Fruit fly (Drosophila melanogaster): ENCODE results near the gene Hsp68.

Gene Hsp68

DNA sequence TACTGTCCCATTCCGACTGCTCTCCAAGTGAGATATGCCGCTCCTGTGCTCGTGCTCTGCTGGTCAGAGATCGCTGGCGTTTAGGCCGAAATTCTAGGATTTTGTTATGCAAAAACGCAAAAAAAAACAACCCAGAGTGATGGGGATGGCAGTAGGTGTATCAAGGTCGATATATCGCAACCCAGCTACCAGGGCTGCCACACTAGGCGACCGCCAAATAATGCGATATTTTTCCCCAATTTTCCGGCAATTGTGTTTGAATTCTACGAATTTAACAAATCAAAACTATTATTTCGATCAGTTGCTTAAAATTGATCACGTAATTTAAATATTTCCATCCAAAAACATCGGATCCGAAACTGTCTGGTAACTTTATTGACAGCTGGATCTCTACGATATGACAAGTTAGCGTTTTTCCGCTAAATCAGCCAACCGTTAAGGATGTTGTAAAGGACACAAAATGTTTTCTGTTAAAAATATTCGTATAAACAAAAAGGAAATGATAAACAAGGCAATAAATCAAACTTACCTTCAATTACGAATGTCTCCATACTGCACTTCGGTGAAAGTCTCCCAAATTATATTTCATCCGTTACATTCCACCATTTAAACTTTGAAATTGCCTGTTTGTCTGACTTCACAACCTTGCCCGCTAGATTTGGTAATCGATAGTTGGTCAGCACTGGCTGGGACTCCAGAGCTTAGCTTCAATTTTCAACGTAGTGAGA lies 19.4 kb downstream of the Hsp68 start, which contains the start of gene spas (continued):
- TF ChIP-seq CG3847 (GFP tag; IDR thresholded peaks at IDR 0.05): peak; percentile 82
- peak; percentile 65 for TF ChIP-seq Xbp1 (GFP tag; optimal IDR thresholded peaks at IDR 0.05)
- TF ChIP-seq CG1792 (GFP tag; optimal IDR thresholded peaks at IDR 0.05): peak; percentile 22
- no peak for TF ChIP-seq tio (GFP tag; optimal IDR thresholded peaks at IDR 0.05)
- TF ChIP-seq Drgx (GFP tag; IDR thresholded peaks at IDR 0.05): 0 out of 2 replicates have a peak, but pooled peaks have one; percentile 18
- no peak for TF ChIP-seq en (GFP tag; optimal IDR thresholded peaks at IDR 0.05)
- no peak for TF ChIP-seq salm (tag; optimal IDR thresholded peaks at IDR 0.05)
- no peak for TF ChIP-seq disco-r (GFP tag; optimal IDR thresholded peaks at IDR 0.05)
- TF ChIP-seq CG11560 (tag; IDR thresholded peaks at IDR 0.05): 0 out of 3 replicates have a peak, but pooled peaks have one; percentile 30
- TF ChIP-seq lola (GFP tag; optimal IDR thresholded peaks at IDR 0.05): peak in 1 of 3 experiments; percentile 70
- TF ChIP-seq Asciz (GFP tag; optimal IDR thresholded peaks at IDR 0.05): no peak
- peak; percentile 24 for TF ChIP-seq Max (GFP tag; optimal IDR thresholded peaks at IDR 0.05)
- TF ChIP-seq HmgD (GFP tag; optimal IDR thresholded peaks at IDR 0.05): peak; percentile 50
- peak; percentile 3 for TF ChIP-seq mirr (GFP tag; optimal IDR thresholded peaks at IDR 0.05)
- 0 out of 4 replicates have a peak, but pooled peaks have one; percentile 68 for TF ChIP-seq chinmo (GFP tag; IDR thresholded peaks at IDR 0.05; ENCODE audit: partially characterized antibody)
- TF ChIP-seq chn (GFP tag; optimal IDR thresholded peaks at IDR 0.05): peak; percentile 80
- TF ChIP-seq toy (GFP tag; IDR thresholded peaks at IDR 0.05): peak; percentile 36; the same call in 1 of the 2 replicates
- TF ChIP-seq CG3726 (GFP tag; IDR thresholded peaks at IDR 0.05): peak; percentile 33; the same call in 2 of the 3 replicates
- peak; percentile 7 for TF ChIP-seq D19B (GFP tag; optimal IDR thresholded peaks at IDR 0.05)
- TF ChIP-seq Dref (GFP tag; IDR thresholded peaks at IDR 0.05): peak; percentile 60
- TF ChIP-seq dpn (GFP tag; optimal IDR thresholded peaks at IDR 0.05): peak; percentile 69 to 79
- TF ChIP-seq pum (GFP tag; optimal IDR thresholded peaks at IDR 0.05): peak; percentile 80
- peak; percentile 96 for TF ChIP-seq Dll (GFP tag; IDR thresholded peaks at IDR 0.05; ENCODE audit: partially characterized antibody)
- peak; percentile 90 for TF ChIP-seq CG13287 (GFP tag; IDR thresholded peaks at IDR 0.05; ENCODE audit: partially characterized antibody)
- TF ChIP-seq ken (GFP tag; IDR thresholded peaks at IDR 0.05): peak; percentile 79
- TF ChIP-seq B-H2 (GFP tag; optimal IDR thresholded peaks at IDR 0.05): peak; percentile 29
- peak; percentile 65 for TF ChIP-seq bcd (GFP tag; optimal IDR thresholded peaks at IDR 0.05)
- peak; percentile 22 for TF ChIP-seq Fer2 (tag; optimal IDR thresholded peaks at IDR 0.05)
- peak; percentile 61 for TF ChIP-seq CG30431 (GFP tag; optimal IDR thresholded peaks at IDR 0.05)
- TF ChIP-seq Nf-YA (GFP tag; IDR thresholded peaks at IDR 0.05): no peak
- no peak for TF ChIP-seq CG1832 (GFP tag; optimal IDR thresholded peaks at IDR 0.05)

DNA sequence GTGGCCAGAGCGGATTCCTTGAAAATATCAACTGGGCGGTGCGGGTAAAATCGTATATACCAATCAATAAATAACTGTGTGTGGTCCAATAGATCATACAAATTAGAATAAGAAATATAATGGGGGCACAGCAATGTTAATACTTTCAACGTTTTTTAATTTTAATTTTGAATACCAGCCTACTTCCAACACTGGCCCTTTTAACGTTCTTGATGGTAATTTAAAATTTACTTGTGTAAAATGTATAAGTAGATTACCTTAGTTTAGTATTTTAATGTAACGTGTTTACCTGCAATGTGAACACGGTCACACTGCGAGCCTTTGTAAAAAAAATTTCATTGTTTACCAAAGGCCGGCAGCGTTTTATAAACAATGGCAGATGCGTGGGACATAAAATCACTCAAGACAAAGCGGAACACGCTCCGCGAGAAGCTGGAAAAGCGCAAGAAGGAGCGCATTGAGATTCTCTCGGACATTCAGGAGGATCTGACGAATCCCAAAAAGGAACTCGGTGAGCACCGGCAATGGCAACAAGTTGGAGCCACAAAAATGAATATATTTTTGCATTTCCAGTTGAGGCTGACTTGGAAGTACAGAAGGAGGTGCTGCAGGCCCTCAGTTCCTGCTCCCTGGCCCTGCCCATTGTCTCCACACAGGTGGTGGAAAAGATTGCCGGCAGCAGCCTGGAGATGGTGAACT lies 25.1 kb downstream of the Hsp68 start, which contains the start of the genes KrT95D and Mettl3:
Gene KrT95D (minus strand): TSS at position 3 of the 699 bp plus-strand sequence.
Gene Mettl3 (plus strand): TSS at position 333 of the 699 bp plus-strand sequence.
- TF ChIP-seq Max (GFP tag; optimal IDR thresholded peaks at IDR 0.05): peak; percentile 46
- TF ChIP-seq chif (GFP tag; optimal IDR thresholded peaks at IDR 0.05): no peak
- no peak for TF ChIP-seq CG4328 (GFP tag; optimal IDR thresholded peaks at IDR 0.05)
- TF ChIP-seq tna (GFP tag; IDR thresholded peaks at IDR 0.05; ENCODE audit: partially characterized antibody): no peak
- TF ChIP-seq Nf-YC (tag; optimal IDR thresholded peaks at IDR 0.05): peak; percentile 27
- TF ChIP-seq Ets65A (GFP tag): peak; percentile 88
- no peak for TF ChIP-seq jigr1 (GFP tag; IDR thresholded peaks at IDR 0.05)
- peak; percentile 2 to 32 for TF ChIP-seq Pdp1 (GFP tag; optimal IDR thresholded peaks at IDR 0.05)
- TF ChIP-seq CG2199 (GFP tag; IDR thresholded peaks at IDR 0.05): 0 out of 3 replicates have a peak, but pooled peaks have one; percentile 21
- TF ChIP-seq CG3065 (GFP tag; optimal IDR thresholded peaks at IDR 0.05): peak; percentile 7
- peak; percentile 49 for TF ChIP-seq CG13287 (GFP tag; IDR thresholded peaks at IDR 0.05; ENCODE audit: partially characterized antibody)
- TF ChIP-seq grau (tag; optimal IDR thresholded peaks at IDR 0.05): peak; percentile 16
- peak; percentile 81 for TF ChIP-seq Sin3A (optimal IDR thresholded peaks at IDR 0.05)
- peak; percentile 91 for TF ChIP-seq gfzf (GFP tag; optimal IDR thresholded peaks at IDR 0.05)
- peak; percentile 20 for TF ChIP-seq Abd-B (GFP tag; optimal IDR thresholded peaks at IDR 0.05)
- peak; percentile 50 for TF ChIP-seq CG12391 (tag; optimal IDR thresholded peaks at IDR 0.05)
- TF ChIP-seq CG11504 (tag; optimal IDR thresholded peaks at IDR 0.05): peak; percentile 94
- TF ChIP-seq Nf-YB (GFP tag; optimal IDR thresholded peaks at IDR 0.05): peak; percentile 23
- peak; percentile 37 for TF ChIP-seq Sry-δ (GFP tag; optimal IDR thresholded peaks at IDR 0.05)

All from whole organism, embryonic.